Fruit fly (Drosophila melanogaster): ENCODE measurements around the gene Aven.

The Aven gene

dm6 chrX:12669659-12670488 lies 40.4 kb upstream of the Aven start (continued):
- 0 out of 2 replicates have a peak, but pooled peaks have one; percentile 39 for TF ChIP-seq CG31224 (GFP tag; IDR thresholded peaks at IDR 0.05)
- TF ChIP-seq twi (tag; optimal IDR thresholded peaks at IDR 0.05) = no peak
- peak; percentile 34 for TF ChIP-seq Myb (GFP tag; optimal IDR thresholded peaks at IDR 0.05)
- TF ChIP-seq ftz-f1 (GFP tag; optimal IDR thresholded peaks at IDR 0.05) = no peak
- no peak for TF ChIP-seq CG12236 (GFP tag; optimal IDR thresholded peaks at IDR 0.05)
- TF ChIP-seq HHEX (GFP tag; optimal IDR thresholded peaks at IDR 0.05) = peak; percentile 47
- no peak for TF ChIP-seq knrl (GFP tag; IDR thresholded peaks at IDR 0.05; ENCODE audit: partially characterized antibody)
- peak in 1 of 3 experiments; percentile 30 for TF ChIP-seq lola (GFP tag; optimal IDR thresholded peaks at IDR 0.05)
- TF ChIP-seq CG11093 (GFP tag; IDR thresholded peaks at IDR 0.05) = peak; percentile 44; the same call in 1 of the 3 replicates
- TF ChIP-seq CG7786 (GFP tag; optimal IDR thresholded peaks at IDR 0.05) = peak; percentile 76
- TF ChIP-seq mirr (GFP tag; optimal IDR thresholded peaks at IDR 0.05) = peak; percentile 45
- TF ChIP-seq HLH54F (GFP tag; optimal IDR thresholded peaks at IDR 0.05) = peak; percentile 68
- TF ChIP-seq Lpt (GFP tag; optimal IDR thresholded peaks at IDR 0.05) = no peak
- TF ChIP-seq MBD-R2 (GFP tag; IDR thresholded peaks at IDR 0.05) = peak; percentile 32; the same call in 1 of the 2 replicates
- no peak for TF ChIP-seq dimm (GFP tag; IDR thresholded peaks at IDR 0.05)
- TF ChIP-seq wek (GFP tag; optimal IDR thresholded peaks at IDR 0.05) = peak; percentile 8
- no peak for TF ChIP-seq zf30C (GFP tag; optimal IDR thresholded peaks at IDR 0.05)
- peak; percentile 66 for TF ChIP-seq mam (GFP tag; optimal IDR thresholded peaks at IDR 0.05)
- TF ChIP-seq CG4617 (GFP tag; optimal IDR thresholded peaks at IDR 0.05; ENCODE audit: borderline replicate concordance) = no peak
- TF ChIP-seq emc (GFP tag; optimal IDR thresholded peaks at IDR 0.05) = no peak
- no peak for TF ChIP-seq ttk (GFP tag; IDR thresholded peaks at IDR 0.05)
- TF ChIP-seq B-H2 (GFP tag; optimal IDR thresholded peaks at IDR 0.05) = peak; percentile 64
- peak; percentile 27 for TF ChIP-seq sd (tag; optimal IDR thresholded peaks at IDR 0.05)
- peak; percentile 82 for TF ChIP-seq row (GFP tag; IDR thresholded peaks at IDR 0.05)
- TF ChIP-seq Sox100B (GFP tag; optimal IDR thresholded peaks at IDR 0.05) = peak; percentile 40
- no peak for TF ChIP-seq ash1 (GFP tag; optimal IDR thresholded peaks at IDR 0.05)
- peak; percentile 67; the same call in 2 of the 3 replicates for TF ChIP-seq ci (GFP tag; IDR thresholded peaks at IDR 0.05)
- peak; percentile 65 for TF ChIP-seq CG12659 (GFP tag; optimal IDR thresholded peaks at IDR 0.05)
- TF ChIP-seq Hr78 (GFP tag; optimal IDR thresholded peaks at IDR 0.05) = peak in 1 of 2 experiments; percentile 22
- peak; percentile 31; the same call in 1 of the 2 replicates for TF ChIP-seq E2f2 (GFP tag; IDR thresholded peaks at IDR 0.05)
- no peak for TF ChIP-seq CG15479 (GFP tag; optimal IDR thresholded peaks at IDR 0.05)
- no peak for TF ChIP-seq CG9797 (GFP tag; optimal IDR thresholded peaks at IDR 0.05)
- peak; percentile 28 for TF ChIP-seq Dad (GFP tag; optimal IDR thresholded peaks at IDR 0.05)
- TF ChIP-seq Kr (GFP tag; optimal IDR thresholded peaks at IDR 0.05) = no peak
- peak; percentile 66 for TF ChIP-seq CG6689 (GFP tag; IDR thresholded peaks at IDR 0.05)
- TF ChIP-seq Sry-β (GFP tag; optimal IDR thresholded peaks at IDR 0.05) = no peak
- TF ChIP-seq dpn (GFP tag; optimal IDR thresholded peaks at IDR 0.05) = peak; percentile 67 to 71
- no peak for TF ChIP-seq Opbp (GFP tag; IDR thresholded peaks at IDR 0.05; ENCODE audit: partially characterized antibody)
- TF ChIP-seq pzg (GFP tag; optimal IDR thresholded peaks at IDR 0.05) = no peak
- peak; percentile 92 for TF ChIP-seq Ets65A (GFP tag)
- TF ChIP-seq gsb-n (tag; optimal IDR thresholded peaks at IDR 0.05) = peak; percentile 39
- peak; percentile 73 for TF ChIP-seq CG1603 (tag; optimal IDR thresholded peaks at IDR 0.05)
- TF ChIP-seq ap (GFP tag; IDR thresholded peaks at IDR 0.05) = peak; percentile 53
- TF ChIP-seq CG10654 (GFP tag; optimal IDR thresholded peaks at IDR 0.05) = peak; percentile 15
- peak; percentile 67; the same call in 2 of the 3 replicates for TF ChIP-seq CG17361 (GFP tag; IDR thresholded peaks at IDR 0.05)
- TF ChIP-seq CG9609 (GFP tag; optimal IDR thresholded peaks at IDR 0.05) = peak; percentile 42
- TF ChIP-seq run (tag; optimal IDR thresholded peaks at IDR 0.05) = no peak
- 0 out of 2 replicates have a peak, but pooled peaks have one; percentile 25 for TF ChIP-seq CG16779 (GFP tag; IDR thresholded peaks at IDR 0.05)
